Fruit fly (Drosophila melanogaster): Measurements from ENCODE around the gene CG5126.
A peak's percentile ranks its signal among the peaks of the same experiment; 100 is the strongest.

Gene CG5126

DNA sequence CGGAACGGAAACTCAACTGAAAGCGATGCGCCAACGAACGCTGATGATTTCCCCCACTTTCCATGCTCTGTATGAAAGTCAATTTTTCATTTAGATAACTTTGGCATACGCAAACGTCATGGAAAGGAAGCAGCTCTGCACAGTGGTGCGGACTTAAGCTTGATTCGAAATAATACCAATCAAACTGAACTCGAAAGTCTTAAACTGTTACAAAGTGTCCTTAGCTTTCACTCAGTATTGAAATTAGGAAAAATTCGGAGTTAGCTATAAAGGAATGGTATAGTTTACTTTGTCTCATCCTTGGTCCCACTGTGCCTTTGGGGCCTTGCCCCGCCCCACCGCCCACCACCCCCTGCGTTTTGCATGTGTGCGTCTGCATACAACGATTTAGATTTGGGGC lies 23.6 kb upstream of the CG5126 start (continued):
- peak; percentile 17 for TF ChIP-seq Hey (tag; optimal IDR thresholded peaks at IDR 0.05)
- peak; percentile 42 for TF ChIP-seq CG7786 (GFP tag; optimal IDR thresholded peaks at IDR 0.05)
- peak; percentile 17 for TF ChIP-seq CG1529 (GFP tag; optimal IDR thresholded peaks at IDR 0.05)
- no peak for TF ChIP-seq prd (optimal IDR thresholded peaks at IDR 0.05)
- peak; percentile 75 for TF ChIP-seq prd (GFP tag; IDR thresholded peaks at IDR 0.05)
- no peak for TF ChIP-seq aop (GFP tag; IDR thresholded peaks at IDR 0.05)
- no peak for TF ChIP-seq CG5180 (GFP tag; optimal IDR thresholded peaks at IDR 0.05)
- TF ChIP-seq klu (GFP tag; IDR thresholded peaks at IDR 0.05) = no peak
- TF ChIP-seq CG34422 (GFP tag; IDR thresholded peaks at IDR 0.05) = peak; percentile 13; the same call in 1 of the 3 replicates
- TF ChIP-seq CG9817 (tag; optimal IDR thresholded peaks at IDR 0.05) = peak; percentile 44
- peak; percentile 4 for TF ChIP-seq slou (GFP tag; optimal IDR thresholded peaks at IDR 0.05)
- 0 out of 3 replicates have a peak, but pooled peaks have one; percentile 36 for TF ChIP-seq gce (GFP tag; IDR thresholded peaks at IDR 0.05)
- TF ChIP-seq CG13424 (tag; optimal IDR thresholded peaks at IDR 0.05) = peak; percentile 42
- peak; percentile 28 for TF ChIP-seq tap (tag; optimal IDR thresholded peaks at IDR 0.05)
- peak; percentile 57 for TF ChIP-seq Fer1 (GFP tag; optimal IDR thresholded peaks at IDR 0.05)
- TF ChIP-seq Dad (GFP tag; optimal IDR thresholded peaks at IDR 0.05) = peak; percentile 10
- TF ChIP-seq Doc3 (GFP tag; IDR thresholded peaks at IDR 0.05; ENCODE audit: partially characterized antibody) = no peak
- peak; percentile 7 for TF ChIP-seq CHES-1-like (GFP tag; optimal IDR thresholded peaks at IDR 0.05)
- TF ChIP-seq CG12219 (GFP tag; optimal IDR thresholded peaks at IDR 0.05) = peak; percentile 31
- peak; percentile 38 for TF ChIP-seq bcd (GFP tag; optimal IDR thresholded peaks at IDR 0.05)
- peak; percentile 49 for TF ChIP-seq grau (tag; optimal IDR thresholded peaks at IDR 0.05)
- 0 out of 3 replicates have a peak, but pooled peaks have one; percentile 13 for TF ChIP-seq croc (GFP tag; conservative IDR thresholded peaks at IDR 0.05)
- TF ChIP-seq Med (GFP tag) = peak; percentile 82
- peak; percentile 42; the same call in 1 of the 3 replicates for TF ChIP-seq Mrtf (GFP tag; IDR thresholded peaks at IDR 0.05)
- TF ChIP-seq CG18599 (GFP tag; optimal IDR thresholded peaks at IDR 0.05) = peak; percentile 77
- TF ChIP-seq CG18476 (GFP tag; optimal IDR thresholded peaks at IDR 0.05) = no peak
- no peak for TF ChIP-seq fu2 (GFP tag; optimal IDR thresholded peaks at IDR 0.05)
- TF ChIP-seq insv (GFP tag; optimal IDR thresholded peaks at IDR 0.05) = no peak
- TF ChIP-seq CTCF (GFP tag; optimal IDR thresholded peaks at IDR 0.05) = no peak
- no peak for TF ChIP-seq disco-r (GFP tag; optimal IDR thresholded peaks at IDR 0.05)
- TF ChIP-seq CG7839 (tag; optimal IDR thresholded peaks at IDR 0.05) = peak; percentile 64
- TF ChIP-seq sens (GFP tag) = peak; percentile 23
- 0 out of 2 replicates have a peak, but pooled peaks have one; percentile 36 for TF ChIP-seq CG10959 (GFP tag; IDR thresholded peaks at IDR 0.05)
- peak; percentile 51 for TF ChIP-seq CG12659 (GFP tag; optimal IDR thresholded peaks at IDR 0.05)
- TF ChIP-seq tll (GFP tag; optimal IDR thresholded peaks at IDR 0.05) = no peak
- peak; percentile 18 for TF ChIP-seq CG3407 (GFP tag; optimal IDR thresholded peaks at IDR 0.05)
- peak; percentile 54 for TF ChIP-seq CrebB (tag; optimal IDR thresholded peaks at IDR 0.05)
- TF ChIP-seq jing (GFP tag; optimal IDR thresholded peaks at IDR 0.05) = no peak
- peak; percentile 77 for TF ChIP-seq Atf6 (GFP tag; IDR thresholded peaks at IDR 0.05)
- TF ChIP-seq dimm (GFP tag; IDR thresholded peaks at IDR 0.05) = 0 out of 2 replicates have a peak, but pooled peaks have one; percentile 28
- no peak for TF ChIP-seq btn (GFP tag; optimal IDR thresholded peaks at IDR 0.05)
- TF ChIP-seq E2f1 (GFP tag; IDR thresholded peaks at IDR 0.05) = peak; percentile 56
- no peak for TF ChIP-seq lov (optimal IDR thresholded peaks at IDR 0.05)
- TF ChIP-seq lov (GFP tag; IDR thresholded peaks at IDR 0.05) = 0 out of 3 replicates have a peak, but pooled peaks have one; percentile 25
- TF ChIP-seq CG9437 (GFP tag; optimal IDR thresholded peaks at IDR 0.05) = peak; percentile 24
- TF ChIP-seq CG15601 (tag; optimal IDR thresholded peaks at IDR 0.05) = peak; percentile 2
- TF ChIP-seq Dbx (GFP tag; IDR thresholded peaks at IDR 0.05) = peak; percentile 71
- peak; percentile 38; the same call in 1 of the 2 replicates for TF ChIP-seq MBD-R2 (GFP tag; IDR thresholded peaks at IDR 0.05)
- no peak for TF ChIP-seq Trl (optimal IDR thresholded peaks at IDR 0.05)
- no peak for TF ChIP-seq Trl (GFP tag; optimal IDR thresholded peaks at IDR 0.05)
- TF ChIP-seq Sin3A (optimal IDR thresholded peaks at IDR 0.05) = no peak
- TF ChIP-seq CG9609 (GFP tag; optimal IDR thresholded peaks at IDR 0.05) = peak; percentile 2
- peak; percentile 32 for TF ChIP-seq CG6854 (GFP tag; optimal IDR thresholded peaks at IDR 0.05)

Data from whole organism, embryonic.